Worm (Caenorhabditis elegans) whole organism, L4 larva: ENCODE results near the gene coa-1.

Experiments used
- D1046.2 ChIP-seq: fragments of 200-800 bp; sonication (Bioruptor generic); IDR thresholded peaks from 2 replicates; pipeline ENCODE4 v1.3.6; 2022; ENCODE audit warnings: missing genetic modification characterization, missing compliant biosample characterization
- F49E8.2 ChIP-seq: sonication (generic microtip); optimal IDR thresholded peaks from 2 replicates; lab custom pipeline; 2016; ENCODE audit warnings: missing compliant biosample characterization, mild to moderate bottlenecking, missing genetic modification characterization, borderline replicate concordance
- Y75B8A.6 ChIP-seq: fragments of 200-800 bp; sonication (Bioruptor generic); IDR thresholded peaks from 2 replicates; pipeline ENCODE4 v1.3.6; 2022; ENCODE audit warnings: missing genetic modification reagents, missing genetic modification characterization, missing compliant biosample characterization
- ZK337.2 ChIP-seq: fragments of 200-800 bp; sonication (Bioruptor generic); IDR thresholded peaks from 2 replicates; pipeline ENCODE4 v1.3.6; 2022; ENCODE audit warnings: missing genetic modification reagents, missing genetic modification characterization, missing compliant biosample characterization
- ZK546.5 ChIP-seq, 2 experiments: sonication (generic microtip); optimal IDR thresholded peaks; 2 replicates each; lab custom pipeline; 2017; ENCODE audit warnings: missing biosample characterization in 2 of 2, missing genetic modification characterization in 2 of 2
- aha-1 ChIP-seq: fragments of 150-350 bp; peaks from one replicate; lab custom pipeline; 2014; ENCODE audit warnings: missing biosample characterization, missing genetic modification characterization
- ama-1 ChIP-seq: fragments of 150-350 bp; optimal IDR thresholded peaks from 2 replicates; lab custom pipeline; 2014; ENCODE audit warnings: inconsistent platforms, mixed read lengths
- arid-1 ChIP-seq: fragments of 200-800 bp; sonication (Bioruptor generic); conservative IDR thresholded peaks from 2 replicates; pipeline ENCODE4 v1.3.6; 2022; ENCODE audit warnings: missing genetic modification reagents, missing genetic modification characterization, missing compliant biosample characterization
- attf-4 ChIP-seq: sonication (generic microtip); optimal IDR thresholded peaks from 3 replicates; lab custom pipeline; 2017; ENCODE audit warnings: missing biosample characterization, missing genetic modification characterization
- ceh-20 ChIP-seq: fragments of 200-800 bp; sonication (Bioruptor generic); IDR thresholded peaks from 2 replicates; pipeline ENCODE4 v1.3.6; 2022; ENCODE audit warnings: missing genetic modification reagents, missing genetic modification characterization, missing compliant biosample characterization
- daf-8 ChIP-seq: fragments of 200-800 bp; sonication (Bioruptor generic); IDR thresholded peaks from 2 replicates; pipeline ENCODE4 v1.3.6; 2022; ENCODE audit warnings: missing genetic modification characterization, missing compliant biosample characterization
- dmd-8 ChIP-seq: fragments of 200-800 bp; sonication (Bioruptor generic); IDR thresholded peaks from 2 replicates; pipeline ENCODE4 v1.3.6; 2022; ENCODE audit warnings: missing genetic modification characterization, missing compliant biosample characterization
- duxl-1 ChIP-seq: sonication (generic microtip); optimal IDR thresholded peaks from 2 replicates; lab custom pipeline; 2016; ENCODE audit warnings: mild to moderate bottlenecking, missing genetic modification characterization, moderate library complexity, missing compliant biosample characterization; ENCODE audit not compliant: poor library complexity
- egl-43 ChIP-seq: fragments of 200-800 bp; sonication (Bioruptor generic); IDR thresholded peaks from 2 replicates; pipeline ENCODE4 v1.3.6; 2022; ENCODE audit warnings: missing genetic modification reagents, missing genetic modification characterization, missing compliant biosample characterization
- fkh-10 ChIP-seq: fragments of 150-350 bp; optimal IDR thresholded peaks from 2 replicates; lab custom pipeline; 2014; ENCODE audit warnings: missing biosample characterization, missing genetic modification reagents, missing genetic modification characterization
- gei-8 ChIP-seq: fragments of 200-800 bp; sonication (Bioruptor generic); optimal IDR thresholded peaks from 2 replicates; lab custom pipeline; 2018; ENCODE audit warnings: mild to moderate bottlenecking, missing genetic modification characterization, missing compliant biosample characterization
- hlh-11 ChIP-seq: fragments of 200-800 bp; sonication (Bioruptor generic); optimal IDR thresholded peaks from 2 replicates; lab custom pipeline; 2018; ENCODE audit warnings: mild to moderate bottlenecking, missing genetic modification characterization, missing compliant biosample characterization
- hlh-30 ChIP-seq: sonication (generic microtip); optimal IDR thresholded peaks from 2 replicates; lab custom pipeline; 2017; ENCODE audit warnings: antibody characterized with exemption, mild to moderate bottlenecking, missing genetic modification characterization, missing compliant biosample characterization; ENCODE audit not compliant: insufficient read depth
- lim-7 ChIP-seq: fragments of 200-800 bp; sonication (Bioruptor generic); IDR thresholded peaks from 2 replicates; pipeline ENCODE4 v1.3.6; 2022; ENCODE audit warnings: missing genetic modification characterization, missing compliant biosample characterization
- lin-15B ChIP-seq: fragments of 150-350 bp; sonication (generic microtip); optimal IDR thresholded peaks from 3 replicates; lab custom pipeline; 2014; ENCODE audit warnings: missing biosample characterization, missing genetic modification characterization
- lir-3 ChIP-seq: sonication (generic microtip); optimal IDR thresholded peaks from 2 replicates; lab custom pipeline; 2016; ENCODE audit warnings: mild to moderate bottlenecking, missing genetic modification characterization, missing compliant biosample characterization
- madf-5 ChIP-seq, 2 experiments: fragments of 200-800 bp; sonication (Bioruptor generic); IDR thresholded peaks; 2 replicates each; pipeline ENCODE4 v1.3.6; 2022; ENCODE audit warnings: missing compliant biosample characterization in 2 of 2, missing genetic modification characterization in 2 of 2
- mdl-1 ChIP-seq, 2 experiments: fragments of 150-350 bp in 1 of 2; sonication (generic microtip) in 1 of 2; optimal IDR thresholded peaks; 2 replicates each; lab custom pipeline; 2014 to 2017; ENCODE audit warnings: missing biosample characterization in 2 of 2, missing genetic modification characterization in 2 of 2
- mep-1 ChIP-seq: fragments of 150-350 bp; sonication (generic microtip); optimal IDR thresholded peaks from 3 replicates; lab custom pipeline; 2014; ENCODE audit warnings: missing biosample characterization, missing genetic modification characterization
- mes-2 ChIP-seq: sonication (generic microtip); optimal IDR thresholded peaks from 2 replicates; lab custom pipeline; 2016; ENCODE audit warnings: missing genotype, mild to moderate bottlenecking, missing genetic modification characterization, missing compliant biosample characterization; ENCODE audit not compliant: poor library complexity, severe bottlenecking
- mxl-2 ChIP-seq: fragments of 200-800 bp; sonication (Bioruptor generic); conservative IDR thresholded peaks from 2 replicates; pipeline ENCODE4 v1.3.6; 2022; ENCODE audit warnings: missing genetic modification reagents, missing genetic modification characterization, missing compliant biosample characterization
- nhr-102 ChIP-seq: sonication (generic microtip); optimal IDR thresholded peaks from 2 replicates; lab custom pipeline; 2016; ENCODE audit warnings: mild to moderate bottlenecking, missing genetic modification characterization, moderate library complexity, missing compliant biosample characterization
- nhr-28 ChIP-seq: fragments of 150-350 bp; optimal IDR thresholded peaks from 2 replicates; lab custom pipeline; 2014; ENCODE audit warnings: missing biosample characterization, missing genetic modification characterization
- nhr-76 ChIP-seq: fragments of 150-350 bp; optimal IDR thresholded peaks from 2 replicates; lab custom pipeline; 2014; ENCODE audit warnings: missing biosample characterization, missing genetic modification characterization
- nhr-77 ChIP-seq: fragments of 150-350 bp; optimal IDR thresholded peaks from 2 replicates; lab custom pipeline; 2014; ENCODE audit warnings: missing biosample characterization, missing genetic modification characterization
- pha-4 ChIP-seq, 2 experiments: fragments of 150-350 bp in 1 of 2; fragments of 200-800 bp in 1 of 2; sonication (Bioruptor generic) in 1 of 2; IDR thresholded peaks in 1 of 2; optimal IDR thresholded peaks in 1 of 2; 2 replicates each; pipeline versions ENCODE4 v1.3.6 to Lab custom; 2014 to 2022; ENCODE audit warnings: missing genetic modification characterization in 2 of 2, missing genetic modification reagents in 2 of 2, missing biosample characterization in 1 of 2, missing compliant biosample characterization in 1 of 2
- php-3 ChIP-seq: fragments of 200-800 bp; sonication (Bioruptor generic); IDR thresholded peaks from 2 replicates; pipeline ENCODE4 v1.3.6; 2022; ENCODE audit warnings: missing genetic modification reagents, missing genetic modification characterization, missing compliant biosample characterization
- rbr-2 ChIP-seq: sonication (generic microtip); optimal IDR thresholded peaks from 2 replicates; lab custom pipeline; 2016; ENCODE audit warnings: missing genotype, missing genetic modification characterization, missing compliant biosample characterization
- saeg-2 ChIP-seq: fragments of 200-800 bp; sonication (Bioruptor generic); IDR thresholded peaks from 2 replicates; pipeline ENCODE4 v1.3.6; 2022; ENCODE audit warnings: missing genetic modification reagents, missing genetic modification characterization, missing compliant biosample characterization
- sdz-12 ChIP-seq: fragments of 200-800 bp; sonication (Bioruptor generic); optimal IDR thresholded peaks from 2 replicates; lab custom pipeline; 2018; ENCODE audit warnings: mild to moderate bottlenecking, missing genetic modification characterization, missing compliant biosample characterization
- set-16 ChIP-seq: fragments of 200-800 bp; sonication (Bioruptor generic); IDR thresholded peaks from 2 replicates; pipeline ENCODE4 v1.3.6; 2022; ENCODE audit warnings: missing genetic modification reagents, missing genetic modification characterization, missing compliant biosample characterization
- snpc-1.2 ChIP-seq: fragments of 200-800 bp; sonication (Bioruptor generic); IDR thresholded peaks from 2 replicates; pipeline ENCODE4 v1.3.6; 2022; ENCODE audit warnings: missing genetic modification reagents, missing genetic modification characterization, missing compliant biosample characterization
- tra-1 ChIP-seq: fragments of 200-800 bp; sonication (Bioruptor generic); IDR thresholded peaks from 2 replicates; pipeline ENCODE4 v1.3.6; 2022; ENCODE audit warnings: missing genetic modification reagents, missing genetic modification characterization, missing compliant biosample characterization
- unc-130 ChIP-seq: sonication (generic microtip); optimal IDR thresholded peaks from 2 replicates; lab custom pipeline; 2016; ENCODE audit warnings: missing genetic modification reagents, missing genetic modification characterization, missing compliant biosample characterization
- unc-62 ChIP-seq, 3 experiments: fragments of 150-350 bp in 1 of 3; sonication (generic microtip); optimal IDR thresholded peaks in 2 of 3; peaks in 1 of 3; 1 replicate in 1 of 3; 2 replicates in 2 of 3; lab custom pipeline; 2014 to 2017; ENCODE audit warnings: missing biosample characterization in 3 of 3, missing genetic modification characterization in 3 of 3, missing genetic modification reagents in 3 of 3, missing genotype in 1 of 3
- zfp-3 ChIP-seq: fragments of 200-800 bp; sonication (Bioruptor generic); conservative IDR thresholded peaks from 2 replicates; pipeline ENCODE4 v1.3.6; 2022; ENCODE audit warnings: missing genetic modification reagents, missing genetic modification characterization, missing compliant biosample characterization

The coa-1 gene

ce11 chrIV:171036-171435 is 34.1 kb upstream of the coa-1 start:
- TF ChIP-seq ZK337.2 (GFP tag; lab: Robert Waterston, UW) (no peak), pha-4 (GFP tag; IDR thresholded peaks at IDR 0.05; lab: Robert Waterston, UW) (no peak), pha-4 (tag; optimal IDR thresholded peaks at IDR 0.05; lab: Kevin White, UChicago) (no peak), D1046.2 (GFP tag; lab: Robert Waterston, UW) (no peak), zfp-3 (GFP tag; lab: Robert Waterston, UW) (no peak), fkh-10 (GFP tag; lab: Kevin White, UChicago) (no peak), attf-4 (tag; lab: Kevin White, UChicago) (no peak), unc-62 (GFP tag; optimal IDR thresholded peaks at IDR 0.05 in 1 of 2; lab: Kevin White, UChicago) (peak in 1 of 2 experiments; percentile 78), unc-62 (tag; optimal IDR thresholded peaks at IDR 0.05; lab: Kevin White, UChicago) (no peak), arid-1 (no peak), lim-7 (GFP tag; lab: Robert Waterston, UW) (no peak), mdl-1 (tag; optimal IDR thresholded peaks at IDR 0.05; lab: Kevin White, UChicago) (no peak), hlh-30 (peak; percentile 5), lir-3 (tag; lab: Kevin White, UChicago) (no peak), set-16 (0 out of 2 replicates have a peak, but pooled peaks have one; percentile 13), dmd-8 (GFP tag; lab: Robert Waterston, UW) (no peak), gei-8 (GFP tag; lab: Kevin White, UChicago) (no peak), F49E8.2 (no peak)

- TF ChIP-seq aha-1 (peak; percentile 42), D1046.2 (GFP tag; lab: Robert Waterston, UW) (no peak), tra-1 (GFP tag; lab: Robert Waterston, UW) (no peak), gei-8 (GFP tag; lab: Kevin White, UChicago) (no peak), mxl-2 (GFP tag; lab: Robert Waterston, UW) (no peak), unc-62 (GFP tag; optimal IDR thresholded peaks at IDR 0.05 in 1 of 2; lab: Kevin White, UChicago) (no peak), unc-62 (tag; optimal IDR thresholded peaks at IDR 0.05; lab: Kevin White, UChicago) (no peak), rbr-2 (tag; lab: Kevin White, UChicago) (no peak)
Observed at ce11 chrIV:172990-173389, 32.1 kb upstream of the coa-1 start.

- TF ChIP-seq lin-15B (tag; lab: Kevin White, UChicago) = no peak
- TF ChIP-seq nhr-77 (tag; lab: Kevin White, UChicago) = no peak
- TF ChIP-seq aha-1 = peak; percentile 56
- TF ChIP-seq mxl-2 (GFP tag; lab: Robert Waterston, UW) = no peak
- no peak for TF ChIP-seq php-3 (GFP tag; lab: Robert Waterston, UW)
- no peak for TF ChIP-seq duxl-1 (tag; lab: Kevin White, UChicago)
Observed at ce11 chrIV:174115-174514, 31.0 kb upstream of the coa-1 start.

ce11 chrIV:175698-176097 is 29.4 kb upstream of the coa-1 start:
- peak; percentile 66 for TF ChIP-seq set-16
- TF ChIP-seq hlh-11 (tag; lab: Kevin White, UChicago) = no peak
- 0 out of 2 replicates have a peak, but pooled peaks have one; percentile 21 for TF ChIP-seq zfp-3 (GFP tag; lab: Robert Waterston, UW)
- TF ChIP-seq ama-1 (lab: Kevin White, UChicago) = no peak
- TF ChIP-seq mes-2 (tag; lab: Kevin White, UChicago) = no peak
- no peak for TF ChIP-seq nhr-76
- TF ChIP-seq, all 104 proteins: peak for 2

ce11 chrIV:177487-177886 is 27.6 kb upstream of the coa-1 start:
- TF ChIP-seq fkh-10 (GFP tag; lab: Kevin White, UChicago) (no peak), mxl-2 (GFP tag; lab: Robert Waterston, UW) (no peak), nhr-28 (no peak), duxl-1 (tag; lab: Kevin White, UChicago) (no peak), unc-130 (GFP tag; lab: Kevin White, UChicago) (no peak), ceh-20 (GFP tag; lab: Robert Waterston, UW) (no peak), egl-43 (GFP tag; lab: Robert Waterston, UW) (no peak), daf-8 (GFP tag; lab: Robert Waterston, UW) (no peak), Y75B8A.6 (no peak), mep-1 (tag; lab: Kevin White, UChicago) (no peak), sdz-12 (GFP tag; lab: Kevin White, UChicago) (no peak), php-3 (GFP tag; lab: Robert Waterston, UW) (no peak), saeg-2 (GFP tag; lab: Robert Waterston, UW) (no peak), madf-5 (GFP tag; IDR thresholded peaks at IDR 0.05; lab: Robert Waterston, UW) (no peak), lir-3 (tag; lab: Kevin White, UChicago) (no peak), ZK546.5 (tag; optimal IDR thresholded peaks at IDR 0.05; lab: Kevin White, UChicago) (no peak), dmd-8 (GFP tag; lab: Robert Waterston, UW) (no peak), nhr-102 (tag; lab: Kevin White, UChicago) (no peak), snpc-1.2 (no peak)
